Fruit fly (Drosophila melanogaster) whole organism, pupa: ENCODE results near the gene ATPsyngamma.

Experiments
- CG10348 ChIP-seq: fragments of 200-800 bp; sonication (Bioruptor generic); IDR thresholded peaks from 2 replicates; pipeline ENCODE4 v1.3.6; 2022; ENCODE audit warnings: missing biosample characterization, missing genetic modification characterization
- CG12605 ChIP-seq: fragments of 200-800 bp; sonication (Bioruptor generic); IDR thresholded peaks from 2 replicates; pipeline ENCODE4 v1.3.6; 2022; ENCODE audit warnings: missing biosample characterization, missing genetic modification characterization
- CG13204 ChIP-seq: fragments of 200-800 bp; sonication (Bioruptor generic); optimal IDR thresholded peaks from 2 replicates; lab custom pipeline; 2018; ENCODE audit warnings: missing biosample characterization, mild to moderate bottlenecking, missing genetic modification characterization, moderate library complexity
- CG14655 ChIP-seq: fragments of 200-800 bp; sonication (Bioruptor generic); optimal IDR thresholded peaks from 3 replicates; lab custom pipeline; 2017; ENCODE audit warnings: mild to moderate bottlenecking, missing biosample characterization, missing genetic modification reagents, missing genetic modification characterization
- CG15710 ChIP-seq: fragments of 200-800 bp; sonication (Bioruptor generic); optimal IDR thresholded peaks from 2 replicates; lab custom pipeline; 2018; ENCODE audit warnings: missing biosample characterization, mild to moderate bottlenecking, missing genetic modification characterization, moderate library complexity
- CG17806 ChIP-seq: fragments of 200-800 bp; sonication (Bioruptor generic); optimal IDR thresholded peaks from 2 replicates; lab custom pipeline; 2018; ENCODE audit warnings: missing biosample characterization, mild to moderate bottlenecking, missing genetic modification characterization, moderate library complexity
- CG32121 ChIP-seq: fragments of 200-800 bp; sonication (Bioruptor generic); IDR thresholded peaks from 2 replicates; pipeline ENCODE4 v1.3.6; 2022; ENCODE audit warnings: missing biosample characterization, missing genetic modification characterization
- CG34367 ChIP-seq: fragments of 200-800 bp; sonication (Bioruptor generic); optimal IDR thresholded peaks from 2 replicates; lab custom pipeline; 2018; ENCODE audit warnings: missing biosample characterization, mild to moderate bottlenecking, missing genetic modification characterization
- CG4496 ChIP-seq: fragments of 200-800 bp; sonication (Bioruptor generic); IDR thresholded peaks from 3 replicates; pipeline ENCODE4 v1.3.6; 2022; ENCODE audit warnings: missing biosample characterization, missing genetic modification characterization
- CG8159 ChIP-seq: fragments of 200-800 bp; sonication (Bioruptor generic); optimal IDR thresholded peaks from 3 replicates; lab custom pipeline; 2018; ENCODE audit warnings: missing biosample characterization, mild to moderate bottlenecking, missing genetic modification characterization, moderate library complexity
- CG8301 ChIP-seq: fragments of 200-800 bp; sonication (Bioruptor generic); optimal IDR thresholded peaks from 2 replicates; lab custom pipeline; 2018; ENCODE audit warnings: missing biosample characterization, mild to moderate bottlenecking, missing genetic modification characterization
- CG9948 ChIP-seq: fragments of 200-800 bp; sonication (Bioruptor generic); optimal IDR thresholded peaks from 2 replicates; lab custom pipeline; 2018; ENCODE audit warnings: missing biosample characterization, mild to moderate bottlenecking, missing genetic modification characterization, moderate library complexity
- D1 ChIP-seq: fragments of 200-800 bp; sonication (Bioruptor generic); optimal IDR thresholded peaks from 2 replicates; lab custom pipeline; 2018; ENCODE audit warnings: missing biosample characterization, mild to moderate bottlenecking, missing genetic modification characterization, moderate library complexity
- EcR ChIP-seq: fragments of 200-800 bp; sonication (Bioruptor generic); optimal IDR thresholded peaks from 3 replicates; lab custom pipeline; 2019; ENCODE audit warnings: missing biosample characterization, missing genetic modification characterization, mild to moderate bottlenecking, moderate library complexity, missing genetic modification reagents
- Ets98B ChIP-seq: fragments of 200-800 bp; sonication (Bioruptor generic); IDR thresholded peaks from 2 replicates; pipeline ENCODE4 v1.3.6; 2022; ENCODE audit warnings: missing biosample characterization, missing genetic modification characterization
- Pif1A ChIP-seq: fragments of 200-800 bp; sonication (Bioruptor generic); optimal IDR thresholded peaks from 3 replicates; lab custom pipeline; 2016; ENCODE audit warnings: missing biosample characterization, missing genetic modification characterization
- Pif1B ChIP-seq: fragments of 200-800 bp; sonication (Bioruptor generic); optimal IDR thresholded peaks from 3 replicates; lab custom pipeline; 2016; ENCODE audit warnings: missing biosample characterization, missing genetic modification characterization
- Snoo ChIP-seq: fragments of 200-800 bp; sonication (Bioruptor generic); optimal IDR thresholded peaks from 3 replicates; lab custom pipeline; 2017; ENCODE audit warnings: missing biosample characterization, mild to moderate bottlenecking, missing genetic modification characterization, inconsistent platforms
- fd96Ca ChIP-seq: fragments of 200-800 bp; sonication (Bioruptor generic); IDR thresholded peaks from 3 replicates; pipeline ENCODE4 v1.3.6; 2022; ENCODE audit warnings: missing biosample characterization, missing genetic modification characterization
- gl ChIP-seq: fragments of 200-800 bp; sonication (Bioruptor generic); optimal IDR thresholded peaks from 2 replicates; lab custom pipeline; 2018; ENCODE audit warnings: missing biosample characterization, mild to moderate bottlenecking, missing genetic modification characterization
- rn ChIP-seq: fragments of 200-800 bp; sonication (Bioruptor generic); IDR thresholded peaks from 2 replicates; pipeline ENCODE4 v1.3.6; 2022; ENCODE audit warnings: missing biosample characterization, missing genetic modification characterization

ATPsyngamma gene

DNA sequence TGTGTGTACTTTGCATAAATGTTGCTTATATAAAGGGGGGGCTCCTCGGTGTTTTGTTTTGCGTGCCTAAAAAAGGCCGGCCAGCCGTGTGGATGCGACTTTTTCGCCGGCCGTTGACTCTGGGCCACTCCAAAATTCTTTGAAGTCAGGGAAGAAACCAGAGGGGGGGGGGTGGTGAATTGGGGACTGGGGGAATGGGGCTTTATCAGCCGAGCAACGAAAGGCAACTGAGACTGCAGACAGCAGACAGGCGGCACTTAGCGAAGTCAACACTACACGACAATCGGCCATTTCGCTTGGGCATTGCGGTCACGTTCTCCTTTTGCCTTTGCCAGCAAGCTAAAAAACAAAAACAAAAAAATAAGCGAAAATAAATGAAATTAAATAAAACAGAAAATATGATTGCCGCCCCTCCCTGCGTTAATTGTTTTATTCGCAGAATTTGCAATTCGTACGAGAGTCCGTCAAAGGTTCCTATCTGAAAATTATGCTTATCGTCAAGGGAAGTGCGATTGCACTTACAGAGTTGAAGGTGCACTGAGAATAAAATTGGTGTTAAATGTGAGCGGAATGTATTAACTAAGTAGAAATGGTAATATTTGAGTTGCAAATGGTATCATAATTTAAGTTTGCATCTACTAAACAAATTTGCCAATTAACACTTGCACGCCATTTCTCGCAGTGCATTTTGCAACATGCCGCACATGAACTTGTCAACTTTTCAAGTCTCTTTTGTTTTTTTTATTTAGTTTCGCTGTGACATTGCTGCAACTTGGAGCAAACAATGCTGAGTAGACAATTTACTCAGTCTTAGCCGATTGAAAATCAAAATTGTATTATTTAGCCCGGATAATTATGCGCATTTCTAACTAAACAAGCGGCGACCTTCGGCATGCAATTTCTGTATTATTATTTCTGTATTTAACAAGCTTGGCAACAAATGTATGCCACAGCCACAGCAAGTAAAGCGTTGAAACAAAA, 37.3 kb upstream of the ATPsyngamma start:
- no peak for TF ChIP-seq CG34367 (tag; lab: Kevin White, UChicago)
- peak; percentile 75 for TF ChIP-seq CG4496 (GFP tag; lab: Robert Waterston, UW)
- no peak for TF ChIP-seq EcR
- 0 out of 2 replicates have a peak, but pooled peaks have one; percentile 28 for TF ChIP-seq rn
- TF ChIP-seq Snoo (tag; lab: Kevin White, UChicago): peak; percentile 90
- TF ChIP-seq CG15710 (tag; lab: Kevin White, UChicago): no peak
- no peak; the same call in 1 of the 2 replicates for TF ChIP-seq CG12605 (GFP tag; lab: Robert Waterston, UW)
- peak; percentile 71 for TF ChIP-seq CG8159
- no peak for TF ChIP-seq CG10348
- TF ChIP-seq CG9948 (tag; lab: Kevin White, UChicago): peak; percentile 49
- no peak for TF ChIP-seq CG14655 (GFP tag; lab: Kevin White, UChicago)
- TF ChIP-seq Pif1A (GFP tag; lab: Kevin White, UChicago): peak; percentile 87
- no peak for TF ChIP-seq CG13204 (GFP tag; lab: Kevin White, UChicago)
- no peak for TF ChIP-seq gl
- peak; percentile 74 for TF ChIP-seq fd96Ca (GFP tag; lab: Robert Waterston, UW)
- TF ChIP-seq CG8301 (tag; lab: Kevin White, UChicago): peak; percentile 53
- no peak for TF ChIP-seq D1 (tag; lab: Kevin White, UChicago)
- TF ChIP-seq Pif1B (GFP tag; lab: Kevin White, UChicago): peak; percentile 77
- peak; percentile 59; the same call in 1 of the 2 replicates for TF ChIP-seq CG32121
- peak; percentile 63 for TF ChIP-seq CG17806 (tag; lab: Kevin White, UChicago)
- TF ChIP-seq Ets98B (GFP tag; lab: Robert Waterston, UW): 0 out of 2 replicates have a peak, but pooled peaks have one; percentile 22

DNA sequence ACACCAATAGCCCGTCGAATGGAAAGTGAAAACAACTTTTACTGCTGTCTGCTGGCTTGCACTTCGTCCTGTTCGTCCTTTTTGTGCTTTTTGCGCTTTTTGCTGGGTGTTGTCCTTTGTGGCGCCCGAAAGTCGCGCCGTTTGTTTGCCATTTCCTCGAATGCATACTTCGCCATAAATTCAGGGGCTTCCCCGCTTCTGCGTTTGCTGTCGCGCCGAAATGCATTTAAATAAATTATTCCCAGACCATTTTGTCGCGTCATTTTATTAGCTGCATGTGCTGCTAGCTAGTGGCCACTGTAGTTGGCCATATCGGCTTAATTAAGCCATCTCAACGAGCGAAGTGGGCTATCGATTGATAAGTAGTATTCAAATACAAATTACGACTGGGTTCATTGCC, 36.3 kb upstream of the ATPsyngamma start:
- TF ChIP-seq rn (no peak), CG12605 (GFP tag; lab: Robert Waterston, UW) (no peak), fd96Ca (GFP tag; lab: Robert Waterston, UW) (no peak), Snoo (tag; lab: Kevin White, UChicago) (no peak), CG14655 (GFP tag; lab: Kevin White, UChicago) (no peak), CG34367 (tag; lab: Kevin White, UChicago) (no peak), gl (no peak), CG9948 (tag; lab: Kevin White, UChicago) (no peak), Pif1B (GFP tag; lab: Kevin White, UChicago) (no peak), CG4496 (GFP tag; lab: Robert Waterston, UW) (no peak), CG15710 (tag; lab: Kevin White, UChicago) (no peak), CG8301 (tag; lab: Kevin White, UChicago) (no peak), CG10348 (no peak), Ets98B (GFP tag; lab: Robert Waterston, UW) (no peak), D1 (tag; lab: Kevin White, UChicago) (no peak)

DNA sequence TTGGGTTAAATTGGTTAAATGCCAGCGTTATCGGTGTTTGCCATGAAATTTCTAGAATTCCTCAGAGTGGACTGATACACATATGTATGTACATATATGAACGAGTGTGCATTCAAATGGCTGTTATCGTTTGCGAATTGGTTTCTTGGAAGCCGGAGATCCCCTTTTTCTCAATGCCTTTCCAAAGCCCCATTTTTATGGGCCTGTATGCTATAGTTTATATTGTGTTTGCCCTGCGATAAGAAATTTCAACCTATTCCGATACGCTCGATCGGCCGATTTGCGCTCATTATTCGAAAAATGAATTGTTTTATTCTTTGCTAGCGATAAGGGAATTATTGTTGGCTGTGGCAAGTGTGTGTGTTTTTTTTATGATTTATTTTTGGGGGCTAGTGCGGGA, 34.2 kb upstream of the ATPsyngamma start:
- no peak for TF ChIP-seq fd96Ca (GFP tag; lab: Robert Waterston, UW)
- no peak for TF ChIP-seq CG10348
- no peak for TF ChIP-seq CG12605 (GFP tag; lab: Robert Waterston, UW)
- no peak for TF ChIP-seq Snoo (tag; lab: Kevin White, UChicago)
- TF ChIP-seq D1 (tag; lab: Kevin White, UChicago): no peak
- no peak for TF ChIP-seq CG32121
- no peak for TF ChIP-seq CG17806 (tag; lab: Kevin White, UChicago)
- TF ChIP-seq Pif1A (GFP tag; lab: Kevin White, UChicago): no peak
- no peak for TF ChIP-seq CG14655 (GFP tag; lab: Kevin White, UChicago)
- TF ChIP-seq CG8301 (tag; lab: Kevin White, UChicago): no peak
- TF ChIP-seq CG9948 (tag; lab: Kevin White, UChicago): no peak
- TF ChIP-seq CG34367 (tag; lab: Kevin White, UChicago): no peak
- no peak for TF ChIP-seq Ets98B (GFP tag; lab: Robert Waterston, UW)
- no peak for TF ChIP-seq gl
- TF ChIP-seq CG4496 (GFP tag; lab: Robert Waterston, UW): no peak
- TF ChIP-seq rn: no peak
- no peak for TF ChIP-seq CG8159
- TF ChIP-seq EcR: no peak
- no peak for TF ChIP-seq Pif1B (GFP tag; lab: Kevin White, UChicago)

DNA sequence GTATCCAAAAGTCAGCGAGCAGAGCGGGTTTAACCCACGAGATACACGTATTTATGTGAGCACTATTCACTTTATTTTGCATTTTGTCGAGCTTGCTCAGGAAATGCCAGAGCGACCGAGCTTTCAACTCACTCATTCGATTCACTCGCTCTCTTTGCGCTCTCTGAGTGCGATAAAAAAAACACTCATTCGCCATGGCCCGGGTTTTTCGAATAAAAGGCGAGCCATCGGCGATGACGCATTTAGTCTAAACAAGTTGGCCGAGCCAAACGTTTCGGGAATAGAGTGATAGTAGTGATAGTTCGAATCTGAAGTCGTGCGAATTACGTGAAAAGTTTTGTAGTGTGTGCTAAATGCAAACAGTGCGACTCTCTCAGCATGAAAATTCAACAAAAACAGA, 33.4 kb upstream of the ATPsyngamma start:
- TF ChIP-seq CG17806 (tag; lab: Kevin White, UChicago) (no peak), CG15710 (tag; lab: Kevin White, UChicago) (no peak), Ets98B (GFP tag; lab: Robert Waterston, UW) (peak; percentile 49; the same call in 1 of the 2 replicates), D1 (tag; lab: Kevin White, UChicago) (no peak), CG13204 (GFP tag; lab: Kevin White, UChicago) (peak; percentile 40), CG8301 (tag; lab: Kevin White, UChicago) (no peak), EcR (peak; percentile 71), CG9948 (tag; lab: Kevin White, UChicago) (no peak), CG4496 (GFP tag; lab: Robert Waterston, UW) (0 out of 3 replicates have a peak, but pooled peaks have one; percentile 44), CG8159 (peak; percentile 20), fd96Ca (GFP tag; lab: Robert Waterston, UW) (no peak), Snoo (tag; lab: Kevin White, UChicago) (peak; percentile 36), Pif1A (GFP tag; lab: Kevin White, UChicago) (no peak), CG12605 (GFP tag; lab: Robert Waterston, UW) (no peak), CG34367 (tag; lab: Kevin White, UChicago) (no peak), CG14655 (GFP tag; lab: Kevin White, UChicago) (no peak), CG32121 (peak; percentile 44; the same call in 1 of the 2 replicates), CG10348 (no peak), gl (no peak), rn (no peak), Pif1B (GFP tag; lab: Kevin White, UChicago) (peak; percentile 0)
